Worm (Caenorhabditis elegans) whole organism, young adult: ENCODE data around the gene srbc-67.

Source experiments
- B0035.1 ChIP-seq: sonication (generic microtip); optimal IDR thresholded peaks from 2 replicates; lab custom pipeline; 2016; ENCODE audit warnings: missing genetic modification characterization, mild to moderate bottlenecking, missing compliant biosample characterization, missing genotype, missing genetic modification reagents
- D2030.7 ChIP-seq: fragments of 200-800 bp; sonication (Bioruptor generic); IDR thresholded peaks from 2 replicates; pipeline ENCODE4 v1.3.6; 2022; ENCODE audit warnings: missing genetic modification reagents, missing genetic modification characterization, missing compliant biosample characterization
- F10E7.11 ChIP-seq: sonication (generic microtip); optimal IDR thresholded peaks from 2 replicates; lab custom pipeline; 2017; ENCODE audit warnings: mild to moderate bottlenecking, missing genetic modification characterization, moderate library complexity, missing compliant biosample characterization
- F49E8.2 ChIP-seq: sonication (generic microtip); optimal IDR thresholded peaks from 3 replicates; lab custom pipeline; 2017; ENCODE audit warnings: missing genetic modification characterization, mild to moderate bottlenecking, missing compliant biosample characterization, antibody characterized with exemption, moderate library complexity; ENCODE audit not compliant: insufficient read depth
- F52B5.7 ChIP-seq: sonication (generic microtip); optimal IDR thresholded peaks from 2 replicates; lab custom pipeline; 2016; ENCODE audit warnings: mild to moderate bottlenecking, missing genetic modification characterization, missing compliant biosample characterization
- K11D2.4 ChIP-seq: fragments of 200-800 bp; sonication (Bioruptor generic); IDR thresholded peaks from 2 replicates; pipeline ENCODE4 v1.3.6; 2022; ENCODE audit warnings: missing genetic modification reagents, missing genetic modification characterization, missing compliant biosample characterization
- K12H6.12 ChIP-seq: fragments of 200-800 bp; sonication (Bioruptor generic); optimal IDR thresholded peaks from 2 replicates; lab custom pipeline; 2018; ENCODE audit warnings: mild to moderate bottlenecking, missing genetic modification characterization, missing compliant biosample characterization
- ama-1 ChIP-seq, 3 experiments: fragments of 150-350 bp in 1 of 3; sonication (generic microtip) in 2 of 3; optimal IDR thresholded peaks; 2 replicates each; lab custom pipeline; 2014 to 2018; ENCODE audit warnings: missing biosample characterization in 2 of 3, missing genetic modification characterization in 2 of 3, missing genetic modification reagents in 2 of 3
- atf-7 ChIP-seq: sonication (generic microtip); optimal IDR thresholded peaks from 2 replicates; lab custom pipeline; 2017; ENCODE audit warnings: mild to moderate bottlenecking, missing genetic modification characterization, missing compliant biosample characterization
- ccch-3 ChIP-seq: fragments of 200-800 bp; sonication (Bioruptor generic); optimal IDR thresholded peaks from 2 replicates; lab custom pipeline; 2018; ENCODE audit warnings: mild to moderate bottlenecking, missing genetic modification characterization, missing compliant biosample characterization
- cebp-1 ChIP-seq, 2 experiments: fragments of 200-800 bp in 1 of 2; sonication (Bioruptor generic) in 1 of 2; sonication (generic microtip) in 1 of 2; IDR thresholded peaks in 1 of 2; optimal IDR thresholded peaks in 1 of 2; 2 replicates each; pipeline versions ENCODE4 v1.3.6 to Lab custom; 2017 to 2022; ENCODE audit warnings: missing compliant biosample characterization in 2 of 2, missing genetic modification characterization in 2 of 2, mild to moderate bottlenecking in 1 of 2, missing genetic modification reagents in 1 of 2, moderate library complexity in 1 of 2
- cebp-2 ChIP-seq: fragments of 200-800 bp; sonication (Bioruptor generic); IDR thresholded peaks from 2 replicates; pipeline ENCODE4 v1.3.6; 2022; ENCODE audit warnings: missing genetic modification characterization, missing compliant biosample characterization
- ceh-58 ChIP-seq: fragments of 200-800 bp; sonication (Bioruptor generic); IDR thresholded peaks from 2 replicates; pipeline ENCODE4 v1.3.6; 2022; ENCODE audit warnings: missing genetic modification characterization, missing compliant biosample characterization
- die-1 ChIP-seq: sonication (generic microtip); optimal IDR thresholded peaks from 2 replicates; lab custom pipeline; 2016; ENCODE audit warnings: missing genotype, mild to moderate bottlenecking, missing genetic modification characterization, missing compliant biosample characterization
- dox-1 ChIP-seq: fragments of 200-800 bp; sonication (Bioruptor generic); IDR thresholded peaks from 2 replicates; pipeline ENCODE4 v1.3.6; 2022; ENCODE audit warnings: missing genetic modification reagents, missing genetic modification characterization, missing compliant biosample characterization
- egl-18 ChIP-seq: fragments of 200-800 bp; sonication (Bioruptor generic); IDR thresholded peaks from 2 replicates; pipeline ENCODE4 v1.3.6; 2022; ENCODE audit warnings: missing genetic modification reagents, missing genetic modification characterization, missing compliant biosample characterization
- ekl-4 ChIP-seq: fragments of 200-800 bp; sonication (Bioruptor generic); IDR thresholded peaks from 2 replicates; pipeline ENCODE4 v1.3.6; 2022; ENCODE audit warnings: missing genetic modification reagents, missing genetic modification characterization, missing compliant biosample characterization
- ets-4 ChIP-seq: fragments of 200-800 bp; sonication (Bioruptor generic); optimal IDR thresholded peaks from 2 replicates; lab custom pipeline; 2018; ENCODE audit warnings: mild to moderate bottlenecking, missing genetic modification characterization, missing compliant biosample characterization
- fkh-3 ChIP-seq: sonication (generic microtip); optimal IDR thresholded peaks from 2 replicates; lab custom pipeline; 2016; ENCODE audit warnings: mild to moderate bottlenecking, missing genetic modification characterization, missing compliant biosample characterization
- hmg-20 ChIP-seq: fragments of 200-800 bp; sonication (Bioruptor generic); IDR thresholded peaks from 2 replicates; pipeline ENCODE4 v1.3.6; 2022; ENCODE audit warnings: missing genetic modification reagents, missing genetic modification characterization, missing compliant biosample characterization
- hrde-1 ChIP-seq: sonication (generic microtip); optimal IDR thresholded peaks from 2 replicates; lab custom pipeline; 2016; ENCODE audit warnings: missing genetic modification characterization, mild to moderate bottlenecking, missing compliant biosample characterization, moderate library complexity, missing genotype, missing genetic modification reagents, borderline replicate concordance
- hsf-1 ChIP-seq: fragments of 200-800 bp; sonication (Bioruptor generic); IDR thresholded peaks from 2 replicates; pipeline ENCODE4 v1.3.6; 2022; ENCODE audit warnings: missing genetic modification reagents, missing genetic modification characterization, missing compliant biosample characterization
- lin-40 ChIP-seq: sonication (generic microtip); optimal IDR thresholded peaks from 2 replicates; lab custom pipeline; 2016; ENCODE audit warnings: missing genetic modification characterization, mild to moderate bottlenecking, missing compliant biosample characterization, missing genotype, missing genetic modification reagents
- lir-1 ChIP-seq: fragments of 200-800 bp; sonication (Bioruptor generic); conservative IDR thresholded peaks from 2 replicates; pipeline ENCODE4 v1.3.6; 2022; ENCODE audit warnings: missing genetic modification reagents, missing genetic modification characterization, missing compliant biosample characterization
- lsl-1 ChIP-seq: fragments of 200-800 bp; sonication (Bioruptor generic); optimal IDR thresholded peaks from 2 replicates; lab custom pipeline; 2018; ENCODE audit warnings: mild to moderate bottlenecking, missing genetic modification characterization, moderate library complexity, missing compliant biosample characterization
- madf-6 ChIP-seq: fragments of 200-800 bp; sonication (Bioruptor generic); IDR thresholded peaks from 2 replicates; pipeline ENCODE4 v1.3.6; 2022; ENCODE audit warnings: missing genetic modification reagents, missing genetic modification characterization, missing compliant biosample characterization
- mcd-1 ChIP-seq: fragments of 200-800 bp; sonication (Bioruptor generic); IDR thresholded peaks from 2 replicates; pipeline ENCODE4 v1.3.6; 2022; ENCODE audit warnings: missing genetic modification reagents, missing genetic modification characterization, missing compliant biosample characterization
- pbrm-1 ChIP-seq: fragments of 200-800 bp; sonication (Bioruptor generic); IDR thresholded peaks from 2 replicates; pipeline ENCODE4 v1.3.6; 2022; ENCODE audit warnings: missing genetic modification reagents, missing genetic modification characterization, missing compliant biosample characterization
- repo-1 ChIP-seq: sonication (generic microtip); optimal IDR thresholded peaks from 2 replicates; lab custom pipeline; 2017; ENCODE audit warnings: mild to moderate bottlenecking, missing genetic modification characterization, missing compliant biosample characterization
- sea-2 ChIP-seq: fragments of 200-800 bp; sonication (Bioruptor generic); IDR thresholded peaks from 2 replicates; pipeline ENCODE4 v1.3.6; 2022; ENCODE audit warnings: missing genetic modification characterization, missing compliant biosample characterization
- snpc-1.1 ChIP-seq: sonication (generic microtip); optimal IDR thresholded peaks from 2 replicates; lab custom pipeline; 2017; ENCODE audit warnings: missing genetic modification characterization, mild to moderate bottlenecking, missing compliant biosample characterization, antibody characterized with exemption, moderate library complexity, missing genotype, missing genetic modification reagents; ENCODE audit not compliant: insufficient read depth
- unc-130 ChIP-seq: sonication (generic microtip); optimal IDR thresholded peaks from 2 replicates; lab custom pipeline; 2016; ENCODE audit warnings: missing genetic modification reagents, missing genetic modification characterization, missing compliant biosample characterization
- ztf-26 ChIP-seq: sonication (generic microtip); optimal IDR thresholded peaks from 2 replicates; lab custom pipeline; 2017; ENCODE audit warnings: missing genetic modification characterization, missing compliant biosample characterization
- ztf-3 ChIP-seq: fragments of 200-800 bp; sonication (Bioruptor generic); optimal IDR thresholded peaks from 2 replicates; lab custom pipeline; 2018; ENCODE audit warnings: mild to moderate bottlenecking, missing genetic modification characterization, missing compliant biosample characterization

The srbc-67 gene

ce11 chrV:3538307-3538706, 2.7 kb downstream of the srbc-67 start, which contains the start of gene nhr-93:
nhr-93 (minus strand) TSS chrV:3538407.
- TF ChIP-seq fkh-3 (tag; lab: Kevin White, UChicago) (no peak), B0035.1 (no peak), K11D2.4 (GFP tag; lab: Robert Waterston, UW) (no peak), ets-4 (no peak), ccch-3 (GFP tag; lab: Kevin White, UChicago) (no peak), F52B5.7 (tag; lab: Kevin White, UChicago) (no peak), madf-6 (GFP tag; lab: Robert Waterston, UW) (no peak)
- TF ChIP-seq, all 124 proteins: peak for 0

ce11 chrV:3535260-3535659, 5.8 kb downstream of the srbc-67 start, which contains the start of gene nhr-221:
nhr-221 (minus strand) TSS chrV:3535360.
- TF ChIP-seq unc-130 (GFP tag; lab: Kevin White, UChicago) = no peak
- no peak for TF ChIP-seq F49E8.2 (tag; lab: Kevin White, UChicago)
- no peak for TF ChIP-seq D2030.7 (GFP tag; lab: Robert Waterston, UW)
- no peak for TF ChIP-seq cebp-2 (GFP tag; lab: Robert Waterston, UW)
- no peak for TF ChIP-seq repo-1 (tag; lab: Kevin White, UChicago)
- TF ChIP-seq egl-18 = no peak
- TF ChIP-seq ztf-3 (GFP tag; lab: Kevin White, UChicago) = no peak
- TF ChIP-seq atf-7 (tag; lab: Kevin White, UChicago) = no peak
- TF ChIP-seq ama-1 (optimal IDR thresholded peaks at IDR 0.05; lab: Kevin White, UChicago) = no peak
- TF ChIP-seq ama-1 (GFP tag; optimal IDR thresholded peaks at IDR 0.05; lab: Kevin White, UChicago) = no peak
- no peak for TF ChIP-seq die-1 (tag; lab: Kevin White, UChicago)
- no peak for TF ChIP-seq cebp-1 (GFP tag; IDR thresholded peaks at IDR 0.05; lab: Robert Waterston, UW)
- no peak for TF ChIP-seq cebp-1 (tag; optimal IDR thresholded peaks at IDR 0.05; lab: Kevin White, UChicago)
- TF ChIP-seq dox-1 (GFP tag; lab: Robert Waterston, UW) = no peak
- no peak for TF ChIP-seq F10E7.11 (tag; lab: Kevin White, UChicago)
- no peak for TF ChIP-seq lin-40
- no peak for TF ChIP-seq ekl-4 (GFP tag; lab: Robert Waterston, UW)

- TF ChIP-seq pbrm-1 (GFP tag; lab: Robert Waterston, UW) = no peak
- TF ChIP-seq ztf-26 (tag; lab: Kevin White, UChicago) = no peak
- no peak for TF ChIP-seq hrde-1 (tag; lab: Kevin White, UChicago)
- TF ChIP-seq K12H6.12 = no peak
- no peak for TF ChIP-seq fkh-3 (tag; lab: Kevin White, UChicago)
- TF ChIP-seq hmg-20 (GFP tag; lab: Robert Waterston, UW) = no peak
- TF ChIP-seq hsf-1 (GFP tag; lab: Robert Waterston, UW) = no peak
- no peak for TF ChIP-seq repo-1 (tag; lab: Kevin White, UChicago)
- no peak for TF ChIP-seq mcd-1 (GFP tag; lab: Robert Waterston, UW)
- TF ChIP-seq snpc-1.1 (tag; lab: Kevin White, UChicago) = no peak
- TF ChIP-seq ceh-58 = no peak
- TF ChIP-seq lsl-1 = no peak
- no peak for TF ChIP-seq lir-1
- TF ChIP-seq unc-130 (GFP tag; lab: Kevin White, UChicago) = no peak
- TF ChIP-seq sea-2 (GFP tag; lab: Robert Waterston, UW) = no peak
Measured at ce11 chrV:3530403-3530802, 10.6 kb downstream of the srbc-67 start, which contains the start of gene srbc-66. srbc-66 (plus strand) TSS chrV:3530703.
